Worm (Caenorhabditis elegans): ENCODE results near the gene oac-54.

oac-54 gene

DNA sequence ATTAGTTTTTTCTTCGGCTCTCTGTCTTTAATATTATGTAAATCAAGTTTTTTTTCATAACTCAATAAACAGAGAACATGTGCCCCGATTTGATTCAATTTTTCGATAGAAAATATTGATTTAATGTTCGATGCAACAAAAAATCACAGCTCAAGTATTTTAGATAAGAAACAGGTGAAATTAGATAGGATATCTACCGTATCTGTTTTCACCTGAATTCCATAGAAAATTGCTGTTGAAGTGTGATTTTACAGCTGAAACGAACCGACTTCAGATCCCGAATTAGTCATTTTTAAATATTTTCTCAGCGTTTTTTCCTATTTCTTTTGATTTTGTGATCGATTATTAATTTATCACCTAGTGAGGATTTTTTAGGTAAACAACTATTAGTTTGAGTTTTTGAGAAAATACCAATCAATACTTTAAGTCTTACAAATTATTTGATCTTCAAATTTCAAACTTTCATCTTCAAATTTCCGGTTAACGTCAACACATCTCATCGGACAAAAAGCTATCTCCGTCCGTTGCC, 18.7 kb upstream of the oac-54 start, which contains the start of gene Y9C2UA.1:
TSS of gene Y9C2UA.1 (plus strand) at position 479 of the 529 bp plus-strand sequence.
- no peak for TF ChIP-seq ceh-30 (tag; optimal IDR thresholded peaks at IDR 0.05)
- no peak for TF ChIP-seq sdc-2 (tag; optimal IDR thresholded peaks at IDR 0.05)
- TF ChIP-seq hlh-8 (tag; optimal IDR thresholded peaks at IDR 0.05): no peak
- TF ChIP-seq pros-1 (tag; optimal IDR thresholded peaks at IDR 0.05): no peak

DNA sequence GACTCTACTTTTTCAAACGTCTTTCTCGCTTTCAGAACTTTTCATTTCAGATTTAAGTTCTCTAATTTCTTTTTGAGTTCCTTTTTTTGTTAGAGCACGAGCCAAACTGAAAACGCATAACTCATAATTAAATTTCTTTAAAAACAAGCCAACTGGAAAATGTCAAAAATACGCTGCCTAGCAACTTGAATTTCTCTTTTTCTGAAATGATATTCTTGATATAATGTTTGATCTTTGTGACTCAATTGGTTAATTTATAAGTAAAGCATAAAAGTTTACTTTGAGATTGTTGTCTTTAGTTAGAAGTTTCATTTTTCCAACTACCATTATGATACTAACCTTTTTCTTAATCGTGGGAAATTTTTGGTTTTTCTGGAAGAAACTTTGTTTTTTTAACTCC, 16.8 kb upstream of the oac-54 start:
- no peak for TF ChIP-seq tbx-2 (tag; optimal IDR thresholded peaks at IDR 0.05)
- no peak for TF ChIP-seq ceh-6 (GFP tag; optimal IDR thresholded peaks at IDR 0.05)
- TF ChIP-seq ceh-31 (tag; optimal IDR thresholded peaks at IDR 0.05): no peak
- TF ChIP-seq pha-4 (tag; optimal IDR thresholded peaks at IDR 0.05): no peak
- no peak for TF ChIP-seq K09A11.1 (tag; optimal IDR thresholded peaks at IDR 0.05; ENCODE audit: insufficient read depth)
- TF ChIP-seq fax-1 (tag; optimal IDR thresholded peaks at IDR 0.05): no peak
- no peak for TF ChIP-seq hlh-30 (tag; optimal IDR thresholded peaks at IDR 0.05; ENCODE audit: insufficient read depth)

DNA sequence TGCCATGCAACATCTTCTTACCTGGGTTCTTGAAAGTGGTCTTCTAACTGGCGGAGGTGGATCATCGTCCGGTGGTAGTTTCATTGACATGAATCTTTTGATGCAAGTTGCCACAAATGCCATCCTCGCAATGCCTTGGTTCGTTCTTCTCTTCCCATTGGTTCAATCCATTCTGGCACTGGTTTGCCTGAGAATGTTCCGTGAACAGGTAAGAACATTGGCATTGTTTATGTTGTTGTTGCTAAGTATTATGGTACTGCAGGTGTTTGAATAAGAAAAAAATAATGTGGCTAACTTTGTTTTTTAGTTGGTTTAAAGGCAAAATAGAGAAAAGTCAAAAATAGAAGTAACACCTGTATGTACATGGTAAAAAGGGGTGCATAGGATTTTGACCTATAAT, 14.1 kb upstream of the oac-54 start:
- TF ChIP-seq dmd-4 (tag; optimal IDR thresholded peaks at IDR 0.05; ENCODE audit: borderline replicate concordance) (no peak), hlh-30 (tag; optimal IDR thresholded peaks at IDR 0.05; ENCODE audit: insufficient read depth) (no peak), ceh-24 (tag; optimal IDR thresholded peaks at IDR 0.05) (no peak), T23F11.4 (GFP tag; optimal IDR thresholded peaks at IDR 0.05) (no peak), pag-3 (tag; optimal IDR thresholded peaks at IDR 0.05; ENCODE audit: borderline replicate concordance) (no peak), Y22D7AL.16 (tag; optimal IDR thresholded peaks at IDR 0.05) (no peak), ceh-31 (tag; optimal IDR thresholded peaks at IDR 0.05) (no peak), lin-11 (tag; optimal IDR thresholded peaks at IDR 0.05) (no peak), tbx-2 (tag; optimal IDR thresholded peaks at IDR 0.05) (no peak), che-1 (tag; optimal IDR thresholded peaks at IDR 0.05) (no peak), syd-9 (tag; optimal IDR thresholded peaks at IDR 0.05) (no peak)

DNA sequence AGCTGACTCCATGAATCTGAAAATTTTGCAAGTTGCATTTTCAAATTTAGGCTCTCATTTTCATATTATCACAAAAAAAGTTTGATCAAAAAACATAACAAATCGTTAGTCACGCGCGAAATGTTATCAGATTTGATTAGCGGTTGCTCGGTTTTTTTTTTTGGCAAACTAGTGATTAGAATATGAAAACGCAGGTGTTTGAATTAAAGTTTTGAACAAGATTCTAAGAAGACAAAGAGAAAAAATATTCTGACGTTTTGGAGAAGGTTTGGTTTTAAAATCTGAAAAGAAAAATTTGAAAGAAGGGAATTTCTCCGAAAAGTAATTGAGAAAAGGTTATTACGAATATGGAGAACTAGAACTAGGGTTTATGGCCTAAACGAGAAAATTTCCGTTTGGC, 13.5 kb upstream of the oac-54 start:
- TF ChIP-seq odd-2 (tag; optimal IDR thresholded peaks at IDR 0.05): no peak
- TF ChIP-seq hlh-30 (tag; optimal IDR thresholded peaks at IDR 0.05; ENCODE audit: insufficient read depth): no peak
- no peak for TF ChIP-seq ama-1 (optimal IDR thresholded peaks at IDR 0.05)
- TF ChIP-seq ref-2 (tag; optimal IDR thresholded peaks at IDR 0.05): no peak

DNA sequence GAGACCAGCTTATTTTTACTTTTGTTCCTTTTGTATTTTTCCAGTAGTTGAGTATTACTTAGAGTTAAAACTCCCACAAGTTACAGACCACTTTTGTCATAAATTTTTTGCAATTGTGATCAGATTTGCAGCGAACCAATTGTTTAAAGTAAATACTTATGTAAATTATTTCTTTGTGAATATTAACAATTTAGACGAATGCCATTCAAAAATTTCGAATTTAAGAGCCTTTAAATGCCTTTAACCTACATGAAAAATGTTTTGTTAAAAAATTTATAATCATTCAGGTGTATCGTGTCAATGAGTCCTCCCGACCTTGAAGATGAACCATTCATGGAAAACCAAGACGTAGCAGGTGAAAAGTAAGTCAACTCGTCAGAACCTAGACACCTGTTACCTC, 11.9 kb upstream of the oac-54 start, which contains the start of gene W07A12.4:
TSS of gene W07A12.4 (plus strand) at position 301 of the 400 bp plus-strand sequence.
- TF ChIP-seq nfya-1 (tag; optimal IDR thresholded peaks at IDR 0.05): no peak
- TF ChIP-seq syd-9 (tag; optimal IDR thresholded peaks at IDR 0.05): no peak
- TF ChIP-seq fkh-10 (GFP tag; optimal IDR thresholded peaks at IDR 0.05): no peak
- TF ChIP-seq ceh-22 (tag; optimal IDR thresholded peaks at IDR 0.05): no peak
- TF ChIP-seq hlh-6 (tag; optimal IDR thresholded peaks at IDR 0.05): no peak
- TF ChIP-seq pros-1 (tag; optimal IDR thresholded peaks at IDR 0.05): no peak
- no peak for TF ChIP-seq hlh-30 (tag; optimal IDR thresholded peaks at IDR 0.05; ENCODE audit: insufficient read depth)
- no peak for TF ChIP-seq ceh-2 (tag; optimal IDR thresholded peaks at IDR 0.05)

DNA sequence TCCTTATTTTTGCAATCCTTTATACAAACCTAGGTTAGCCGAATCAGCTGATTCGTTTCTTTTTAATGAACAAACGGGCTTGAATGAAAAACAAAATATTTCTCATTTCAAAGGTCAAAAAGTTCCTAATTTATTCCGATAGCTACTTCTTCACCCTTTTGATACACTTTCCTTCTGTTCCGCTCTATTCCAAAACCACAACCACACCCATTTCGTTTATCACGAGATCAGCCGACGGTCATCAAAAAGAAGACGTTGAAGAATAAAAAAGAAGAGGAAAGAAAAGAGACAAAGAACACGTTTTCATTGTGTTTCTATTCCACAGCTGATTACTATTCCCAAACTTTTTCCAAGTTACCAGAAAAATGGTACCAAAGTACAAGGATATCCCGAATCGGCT, 9.8 kb upstream of the oac-54 start:
- TF ChIP-seq ceh-30 (tag; optimal IDR thresholded peaks at IDR 0.05) (no peak), ceh-48 (tag; optimal IDR thresholded peaks at IDR 0.05) (no peak), fax-1 (tag; optimal IDR thresholded peaks at IDR 0.05) (no peak), ceh-2 (tag; optimal IDR thresholded peaks at IDR 0.05) (no peak), hlh-13 (GFP tag; optimal IDR thresholded peaks at IDR 0.05) (no peak), ceh-24 (tag; optimal IDR thresholded peaks at IDR 0.05) (no peak), nfya-1 (tag; optimal IDR thresholded peaks at IDR 0.05) (no peak), unc-3 (GFP tag; conservative IDR thresholded peaks at IDR 0.05) (no peak), unc-3 (tag; optimal IDR thresholded peaks at IDR 0.05) (no peak), dmd-4 (tag; optimal IDR thresholded peaks at IDR 0.05; ENCODE audit: borderline replicate concordance) (no peak), unc-55 (GFP tag; optimal IDR thresholded peaks at IDR 0.05) (no peak), sox-4 (tag; optimal IDR thresholded peaks at IDR 0.05) (no peak), hlh-15 (tag; optimal IDR thresholded peaks at IDR 0.05) (no peak), unc-42 (tag; optimal IDR thresholded peaks at IDR 0.05) (no peak), lin-11 (tag; optimal IDR thresholded peaks at IDR 0.05) (no peak), dve-1 (tag; optimal IDR thresholded peaks at IDR 0.05) (no peak), ceh-31 (tag; optimal IDR thresholded peaks at IDR 0.05) (no peak), F13H6.1 (tag; optimal IDR thresholded peaks at IDR 0.05) (no peak), tbx-7 (tag; optimal IDR thresholded peaks at IDR 0.05) (no peak), ama-1 (optimal IDR thresholded peaks at IDR 0.05) (no peak), ceh-18 (tag; optimal IDR thresholded peaks at IDR 0.05) (no peak)

Data from whole organism, late embryonic.